Fruit fly (Drosophila melanogaster) whole organism, pupa: ENCODE results near the gene sit.

Experiments used
- CG10348 ChIP-seq: fragments of 200-800 bp; sonication (Bioruptor generic); IDR thresholded peaks from 2 replicates; pipeline ENCODE4 v1.3.6; 2022; ENCODE audit warnings: missing biosample characterization, missing genetic modification characterization
- CG14655 ChIP-seq: fragments of 200-800 bp; sonication (Bioruptor generic); optimal IDR thresholded peaks from 3 replicates; lab custom pipeline; 2017; ENCODE audit warnings: mild to moderate bottlenecking, missing biosample characterization, missing genetic modification reagents, missing genetic modification characterization
- CG17806 ChIP-seq: fragments of 200-800 bp; sonication (Bioruptor generic); optimal IDR thresholded peaks from 2 replicates; lab custom pipeline; 2018; ENCODE audit warnings: missing biosample characterization, mild to moderate bottlenecking, missing genetic modification characterization, moderate library complexity
- EcR ChIP-seq: fragments of 200-800 bp; sonication (Bioruptor generic); optimal IDR thresholded peaks from 3 replicates; lab custom pipeline; 2019; ENCODE audit warnings: missing biosample characterization, missing genetic modification characterization, mild to moderate bottlenecking, moderate library complexity, missing genetic modification reagents

- TF ChIP-seq CG17806 (tag; lab: Kevin White, UChicago) (peak; percentile 48), EcR (GFP tag; lab: Kevin White, UChicago) (no peak), CG10348 (0 out of 2 replicates have a peak, but pooled peaks have one; percentile 39), CG14655 (GFP tag; lab: Kevin White, UChicago) (peak; percentile 86)
These were observed 28.4 kb upstream of the sit start for dm6 chr3R:22590668-22591275.
